Fruit fly (Drosophila melanogaster): ENCODE data around the gene Mat89Ba.

The Mat89Ba gene

DNA sequence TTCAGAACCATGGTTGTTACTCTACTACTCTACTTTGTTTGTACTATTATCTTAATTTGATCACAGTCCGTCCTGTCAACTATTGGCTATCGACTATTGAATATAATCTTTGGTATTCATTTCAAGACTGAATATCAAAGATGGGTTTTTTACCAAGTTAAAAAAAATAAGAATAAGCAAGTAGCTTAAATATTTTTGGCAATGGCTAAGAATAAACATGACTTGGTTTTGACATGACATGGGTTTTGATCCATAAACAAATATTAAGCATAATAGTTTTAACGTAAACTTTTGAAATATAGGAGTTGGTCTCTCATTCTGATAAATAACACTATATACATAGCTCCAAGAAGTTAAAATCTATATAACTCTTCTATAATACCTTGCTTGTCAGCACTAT is 30.4 kb downstream of the Mat89Ba start (continued):
- peak; percentile 55 for TF ChIP-seq CG18619 (GFP tag; optimal IDR thresholded peaks at IDR 0.05)
- peak; percentile 41 for TF ChIP-seq CG13775 (GFP tag; optimal IDR thresholded peaks at IDR 0.05)
- no peak for TF ChIP-seq CG3163 (GFP tag; optimal IDR thresholded peaks at IDR 0.05)
- peak; percentile 13 for TF ChIP-seq CG13424 (tag; optimal IDR thresholded peaks at IDR 0.05)
- TF ChIP-seq tio (GFP tag; optimal IDR thresholded peaks at IDR 0.05) = peak; percentile 73
- peak; percentile 60 for TF ChIP-seq sens (GFP tag)
- no peak for TF ChIP-seq vfl (GFP tag; optimal IDR thresholded peaks at IDR 0.05)
- TF ChIP-seq CG3281 (GFP tag; optimal IDR thresholded peaks at IDR 0.05) = peak; percentile 36
- peak; percentile 24 for TF ChIP-seq Hr3 (GFP tag; optimal IDR thresholded peaks at IDR 0.05)
- TF ChIP-seq CG7556 (GFP tag; optimal IDR thresholded peaks at IDR 0.05) = peak; percentile 71
- no peak for TF ChIP-seq ash1 (GFP tag; optimal IDR thresholded peaks at IDR 0.05)
- TF ChIP-seq CG30403 (GFP tag; optimal IDR thresholded peaks at IDR 0.05) = peak; percentile 68
- peak; percentile 49 for TF ChIP-seq CG7839 (tag; optimal IDR thresholded peaks at IDR 0.05)
- TF ChIP-seq MBD-R2 (GFP tag; IDR thresholded peaks at IDR 0.05) = no peak
- TF ChIP-seq CG14014 (GFP tag; IDR thresholded peaks at IDR 0.05) = no peak
- TF ChIP-seq CG18262 (tag; optimal IDR thresholded peaks at IDR 0.05) = no peak
- peak; percentile 56 for TF ChIP-seq CG2678 (tag; optimal IDR thresholded peaks at IDR 0.05)
- TF ChIP-seq CoRest (tag; optimal IDR thresholded peaks at IDR 0.05) = peak; percentile 60
- TF ChIP-seq CG9437 (GFP tag; optimal IDR thresholded peaks at IDR 0.05) = peak; percentile 68
- no peak for TF ChIP-seq maf-S (GFP tag; optimal IDR thresholded peaks at IDR 0.05)
- TF ChIP-seq chm (GFP tag; IDR thresholded peaks at IDR 0.05) = no peak
- TF ChIP-seq CG4424 (GFP tag; optimal IDR thresholded peaks at IDR 0.05) = peak; percentile 53
- no peak for TF ChIP-seq so (GFP tag; IDR thresholded peaks at IDR 0.05)

DNA sequence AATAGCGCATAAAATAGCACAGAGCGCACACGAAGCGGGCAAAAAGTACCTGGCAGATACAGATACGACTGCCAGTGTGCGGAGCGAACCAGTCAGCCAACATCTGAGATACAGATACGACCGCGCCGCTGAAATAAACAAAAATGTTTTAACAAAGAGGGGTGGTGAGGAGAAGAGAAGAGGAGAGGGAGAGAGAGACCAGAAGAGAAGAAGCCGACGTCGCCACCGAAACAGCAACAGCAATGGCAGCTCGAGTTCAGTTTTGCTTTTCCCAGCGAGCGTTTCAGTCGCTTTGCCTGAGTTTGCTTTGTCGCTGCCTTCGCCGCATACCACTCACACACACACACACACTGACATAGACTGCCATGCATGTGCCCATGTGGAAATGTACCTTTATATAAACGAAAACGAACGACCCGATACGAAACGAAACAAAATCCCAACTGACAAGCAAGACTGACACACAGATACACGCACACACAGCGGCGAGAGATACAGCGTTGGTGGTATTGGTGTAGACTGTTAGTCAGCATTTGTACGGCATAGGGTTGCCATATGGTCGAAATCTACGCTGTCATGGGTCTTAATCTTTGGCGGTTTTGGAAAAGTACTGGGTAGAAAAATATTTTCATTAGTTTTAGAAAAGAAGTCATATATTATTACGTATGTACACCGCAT is 31.0 kb downstream of the Mat89Ba start:
- TF ChIP-seq CG18011 (GFP tag; optimal IDR thresholded peaks at IDR 0.05) (no peak), Stat92E (GFP tag; optimal IDR thresholded peaks at IDR 0.05) (peak in 1 of 3 experiments; percentile 74), zfh2 (GFP tag; optimal IDR thresholded peaks at IDR 0.05) (no peak), CG10147 (GFP tag; optimal IDR thresholded peaks at IDR 0.05) (peak; percentile 21), lbe (GFP tag; optimal IDR thresholded peaks at IDR 0.05) (peak; percentile 58), YL-1 (GFP tag; optimal IDR thresholded peaks at IDR 0.05) (no peak), CG7987 (GFP tag; optimal IDR thresholded peaks at IDR 0.05) (peak; percentile 69), CG4730 (GFP tag; IDR thresholded peaks at IDR 0.05) (no peak), bcd (GFP tag; optimal IDR thresholded peaks at IDR 0.05) (peak; percentile 13), tin (GFP tag; optimal IDR thresholded peaks at IDR 0.05) (peak; percentile 4), sima (GFP tag; optimal IDR thresholded peaks at IDR 0.05) (no peak), D (optimal IDR thresholded peaks at IDR 0.05) (peak; percentile 33), D (GFP tag; optimal IDR thresholded peaks at IDR 0.05) (peak; percentile 0), gsb-n (tag; optimal IDR thresholded peaks at IDR 0.05) (peak; percentile 29), dmrt99B (tag; optimal IDR thresholded peaks at IDR 0.05) (peak; percentile 10), sens-2 (GFP tag; IDR thresholded peaks at IDR 0.05) (no peak), CG13894 (tag; optimal IDR thresholded peaks at IDR 0.05) (peak; percentile 95), Abd-B (GFP tag; optimal IDR thresholded peaks at IDR 0.05) (no peak), CG12071 (GFP tag; optimal IDR thresholded peaks at IDR 0.05) (peak; percentile 51), H15 (GFP tag; IDR thresholded peaks at IDR 0.05) (no peak), CG8765 (GFP tag; IDR thresholded peaks at IDR 0.05) (no peak), D19B (GFP tag; optimal IDR thresholded peaks at IDR 0.05) (peak; percentile 57), bbx (GFP tag; IDR thresholded peaks at IDR 0.05; ENCODE audit: partially characterized antibody) (no peak), BtbVII (GFP tag; optimal IDR thresholded peaks at IDR 0.05) (peak; percentile 40), NFAT (GFP tag; IDR thresholded peaks at IDR 0.05) (no peak), CrebB (tag; optimal IDR thresholded peaks at IDR 0.05) (peak; percentile 74), gcm (GFP tag; optimal IDR thresholded peaks at IDR 0.05) (peak; percentile 32), CG10654 (GFP tag; optimal IDR thresholded peaks at IDR 0.05) (peak; percentile 11)
